Worm (Caenorhabditis elegans): Measurements from ENCODE around the gene fbxl-5.
A peak's percentile ranks its signal among the peaks of the same experiment; 100 is the strongest.

fbxl-5 gene

DNA sequence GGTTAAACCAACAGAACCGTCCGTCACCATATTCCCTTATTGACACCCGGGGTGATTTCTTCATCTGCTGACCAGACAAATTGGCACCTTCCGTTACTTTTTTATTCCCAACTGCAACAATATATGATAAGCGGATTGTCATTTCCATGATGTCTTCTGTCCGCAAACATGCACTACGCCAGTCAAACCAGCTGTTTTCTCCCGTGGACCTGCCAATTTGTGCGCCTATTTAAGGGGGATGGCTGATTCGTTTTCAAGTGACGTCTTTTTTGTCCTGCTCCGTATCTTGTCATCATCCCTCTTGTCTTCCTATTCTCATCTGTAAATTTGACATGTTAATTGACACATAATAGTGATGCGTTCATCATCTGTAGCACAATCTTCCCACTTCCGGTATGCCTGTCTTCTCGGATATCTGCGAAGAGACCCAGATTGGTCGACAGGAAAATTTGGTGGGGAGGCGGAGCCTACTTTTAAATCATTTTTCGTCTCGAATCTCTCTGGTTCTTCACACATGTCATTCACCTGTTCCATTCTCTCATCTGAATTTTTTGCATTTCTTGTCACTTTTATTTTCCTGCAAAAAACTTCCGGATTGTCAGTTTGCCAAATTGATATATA, 5.4 kb downstream of the fbxl-5 start:
- TF ChIP-seq mdl-1 (tag; optimal IDR thresholded peaks at IDR 0.05) (no peak), ZK546.5 (tag; optimal IDR thresholded peaks at IDR 0.05) (no peak), nhr-67 (tag; optimal IDR thresholded peaks at IDR 0.05) (no peak), nhr-25 (tag; optimal IDR thresholded peaks at IDR 0.05) (no peak), lin-39 (tag; optimal IDR thresholded peaks at IDR 0.05) (no peak)

DNA sequence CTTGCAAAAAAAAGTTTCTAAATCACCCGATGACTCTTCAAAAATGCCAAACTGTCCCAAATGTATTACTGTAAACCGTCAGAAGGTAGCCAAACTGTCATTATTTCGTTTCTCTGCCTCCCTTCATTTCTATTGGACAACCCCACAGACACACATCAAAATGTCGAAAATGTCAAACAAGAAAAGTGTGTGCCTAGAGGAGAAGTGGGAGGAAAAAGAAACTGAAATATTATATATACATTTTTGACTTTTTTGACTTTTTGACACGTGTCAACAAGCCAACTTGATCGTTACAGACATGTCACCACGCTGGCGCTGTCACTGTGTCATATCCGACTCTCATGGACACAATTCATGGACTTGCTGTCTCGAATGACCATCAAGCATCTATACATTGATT, 7.0 kb downstream of the fbxl-5 start:
- no peak for TF ChIP-seq jun-1 (tag; optimal IDR thresholded peaks at IDR 0.05)
- no peak for TF ChIP-seq nhr-43 (tag; optimal IDR thresholded peaks at IDR 0.05; ENCODE audit: poor library complexity, severe bottlenecking)
- TF ChIP-seq pqm-1 (tag; optimal IDR thresholded peaks at IDR 0.05), result no peak
- no peak for TF ChIP-seq ceh-82 (tag; optimal IDR thresholded peaks at IDR 0.05)
- TF ChIP-seq lin-39 (tag; optimal IDR thresholded peaks at IDR 0.05), result no peak
- TF ChIP-seq nhr-11 (tag; optimal IDR thresholded peaks at IDR 0.05), result no peak
- no peak for TF ChIP-seq lsy-12 (tag; optimal IDR thresholded peaks at IDR 0.05)
- TF ChIP-seq nhr-237 (tag; optimal IDR thresholded peaks at IDR 0.05), result no peak
- no peak for TF ChIP-seq unc-62 (GFP tag; optimal IDR thresholded peaks at IDR 0.05)
- no peak for TF ChIP-seq nhr-67 (tag; optimal IDR thresholded peaks at IDR 0.05)
- no peak for TF ChIP-seq hmg-11 (tag; optimal IDR thresholded peaks at IDR 0.05)
- no peak for TF ChIP-seq fkh-10 (GFP tag; optimal IDR thresholded peaks at IDR 0.05)
- TF ChIP-seq R02D3.7 (tag; optimal IDR thresholded peaks at IDR 0.05), result no peak
- no peak for TF ChIP-seq elt-1 (tag; optimal IDR thresholded peaks at IDR 0.05)
- no peak for TF ChIP-seq nhr-76 (tag; optimal IDR thresholded peaks at IDR 0.05)
- no peak for TF ChIP-seq snpc-4 (tag; optimal IDR thresholded peaks at IDR 0.05)
- no peak for TF ChIP-seq tbx-2 (tag; optimal IDR thresholded peaks at IDR 0.05)
- no peak for TF ChIP-seq fos-1 (tag; optimal IDR thresholded peaks at IDR 0.05)
- no peak for TF ChIP-seq nhr-25 (tag; optimal IDR thresholded peaks at IDR 0.05)

DNA sequence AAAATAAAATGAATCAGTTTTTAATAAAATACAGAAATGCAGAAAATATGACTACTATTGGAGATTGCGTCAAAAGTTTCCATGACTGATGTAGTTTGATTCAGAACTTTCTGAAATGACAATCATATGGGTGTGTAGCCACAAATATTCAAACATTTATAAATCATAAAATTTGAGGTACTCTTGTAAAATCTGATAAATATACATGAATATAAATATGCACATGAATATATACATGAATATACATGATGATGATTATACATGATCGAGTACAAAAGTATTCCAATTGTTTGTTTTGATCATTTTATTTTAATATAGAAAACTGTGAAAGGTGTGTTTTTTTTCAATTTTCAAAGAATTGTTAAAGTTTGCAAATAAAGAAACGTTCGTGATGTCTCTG, 11.8 kb downstream of the fbxl-5 start, which contains the start of gene T05B11.4:
T05B11.4 (minus strand) TSS at position 101 of the 400 bp plus-strand sequence.
- TF ChIP-seq nhr-43 (tag; optimal IDR thresholded peaks at IDR 0.05; ENCODE audit: poor library complexity, severe bottlenecking) (no peak), R02D3.7 (tag; optimal IDR thresholded peaks at IDR 0.05) (no peak)

DNA sequence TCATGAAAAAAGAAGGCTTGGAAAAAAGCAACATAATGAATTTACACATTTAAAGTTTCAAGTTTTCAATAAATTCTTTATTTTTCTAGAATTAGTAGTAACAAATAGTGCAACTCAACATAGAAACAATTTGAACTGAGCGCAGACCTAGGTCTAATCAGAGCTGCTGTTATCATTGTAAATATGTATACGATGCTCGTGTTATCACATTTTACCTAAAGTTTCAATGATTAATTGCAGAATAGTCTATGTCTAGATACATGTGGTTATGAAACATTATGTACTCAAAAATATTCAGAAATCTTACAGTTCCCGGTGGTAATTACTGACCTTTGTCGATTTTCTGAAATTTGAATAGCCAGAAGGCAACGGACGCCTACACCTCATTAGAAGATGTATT, 13.3 kb downstream of the fbxl-5 start:
- TF ChIP-seq nhr-25 (tag; optimal IDR thresholded peaks at IDR 0.05) (no peak), jun-1 (tag; optimal IDR thresholded peaks at IDR 0.05) (no peak), eor-1 (tag; optimal IDR thresholded peaks at IDR 0.05) (no peak), ZK546.5 (tag; optimal IDR thresholded peaks at IDR 0.05) (no peak), nhr-67 (tag; optimal IDR thresholded peaks at IDR 0.05) (no peak), mml-1 (tag; optimal IDR thresholded peaks at IDR 0.05) (no peak), pha-4 (tag; optimal IDR thresholded peaks at IDR 0.05) (no peak), pqm-1 (tag; optimal IDR thresholded peaks at IDR 0.05) (peak; percentile 31), elt-2 (tag; optimal IDR thresholded peaks at IDR 0.05) (peak; percentile 43), ceh-9 (tag; optimal IDR thresholded peaks at IDR 0.05) (no peak), ceh-82 (tag; optimal IDR thresholded peaks at IDR 0.05) (no peak)

DNA sequence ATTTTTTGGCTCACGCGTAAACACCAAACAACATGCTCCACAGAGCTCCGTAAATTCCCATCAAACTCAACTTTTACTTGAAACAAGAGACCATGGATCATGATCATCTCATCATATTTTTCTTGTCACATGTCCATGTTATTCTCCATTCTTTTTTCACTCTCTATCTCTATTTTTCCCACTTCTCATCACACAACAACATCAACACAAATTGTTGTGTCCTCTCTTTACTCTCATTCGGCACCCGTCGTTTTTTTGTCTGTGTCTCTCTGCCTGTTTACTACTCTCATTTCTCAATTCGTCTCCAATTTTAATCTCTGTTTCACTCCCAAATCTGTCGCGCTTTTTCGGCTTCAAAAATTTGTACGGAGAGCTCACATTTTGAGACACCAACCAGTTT, 16.6 kb downstream of the fbxl-5 start:
- TF ChIP-seq skn-1 (tag; optimal IDR thresholded peaks at IDR 0.05) (no peak), nhr-25 (tag; optimal IDR thresholded peaks at IDR 0.05) (no peak), nhr-23 (tag; optimal IDR thresholded peaks at IDR 0.05) (peak; percentile 31), nhr-237 (tag; optimal IDR thresholded peaks at IDR 0.05) (no peak), ztf-11 (tag; optimal IDR thresholded peaks at IDR 0.05) (no peak), aly-2 (tag; optimal IDR thresholded peaks at IDR 0.05) (no peak), ceh-82 (tag; optimal IDR thresholded peaks at IDR 0.05) (no peak), nfya-1 (tag; optimal IDR thresholded peaks at IDR 0.05; ENCODE audit: insufficient read depth) (peak; percentile 57), unc-62 (GFP tag; optimal IDR thresholded peaks at IDR 0.05) (peak; percentile 67), zag-1 (tag; optimal IDR thresholded peaks at IDR 0.05) (no peak), hmg-11 (tag; optimal IDR thresholded peaks at IDR 0.05) (peak; percentile 42), mdl-1 (tag; optimal IDR thresholded peaks at IDR 0.05) (peak; percentile 73), snpc-4 (tag; optimal IDR thresholded peaks at IDR 0.05) (peak; percentile 46), fkh-10 (GFP tag; optimal IDR thresholded peaks at IDR 0.05) (peak; percentile 38), elt-1 (tag; optimal IDR thresholded peaks at IDR 0.05) (peak; percentile 30), pha-4 (tag; optimal IDR thresholded peaks at IDR 0.05) (peak; percentile 61), nhr-11 (tag; optimal IDR thresholded peaks at IDR 0.05) (no peak), daf-12 (tag; optimal IDR thresholded peaks at IDR 0.05) (no peak), nhr-77 (tag; optimal IDR thresholded peaks at IDR 0.05) (no peak), unc-39 (tag; optimal IDR thresholded peaks at IDR 0.05) (no peak), nhr-43 (tag; optimal IDR thresholded peaks at IDR 0.05; ENCODE audit: poor library complexity, severe bottlenecking) (no peak), lin-15B (tag; optimal IDR thresholded peaks at IDR 0.05) (peak; percentile 23), nhr-28 (tag; optimal IDR thresholded peaks at IDR 0.05) (no peak), lin-39 (tag; optimal IDR thresholded peaks at IDR 0.05) (peak; percentile 46), egl-5 (tag; optimal IDR thresholded peaks at IDR 0.05) (peak; percentile 79)

Data from whole organism, L3 larva.